Fruit fly (Drosophila melanogaster): ENCODE data around the gene haf.

Gene haf

DNA sequence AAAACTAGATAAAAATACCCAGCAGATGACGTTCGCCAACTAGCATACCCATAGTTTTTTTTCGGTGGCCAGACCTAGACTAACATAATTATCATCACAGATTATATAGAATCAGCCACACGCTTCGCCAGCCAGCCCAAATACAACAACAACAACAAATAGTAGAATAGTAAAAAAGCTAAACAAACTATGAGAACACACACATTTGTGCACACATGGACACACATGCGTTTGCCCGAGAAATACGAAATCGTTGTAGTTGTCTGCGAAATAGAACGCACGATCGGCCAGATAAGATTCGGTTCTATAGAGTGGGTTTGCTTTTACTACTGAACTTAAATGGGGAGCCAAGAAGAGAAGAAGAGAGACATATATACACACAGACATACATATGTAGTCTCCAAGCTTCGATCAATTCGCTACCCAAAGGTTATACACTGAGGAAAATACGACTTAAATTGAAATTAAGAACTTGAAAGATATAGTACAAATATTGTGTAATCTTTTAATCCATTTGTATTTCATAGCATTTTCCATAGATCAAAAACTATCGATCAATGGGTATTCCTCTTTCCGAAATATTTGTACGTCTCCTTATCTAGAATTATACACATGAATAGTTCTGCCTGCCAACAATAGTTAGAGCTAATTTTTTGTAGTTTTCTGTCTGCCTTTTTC is 73.0 kb downstream of the haf start:
- no peak for TF ChIP-seq EcR (GFP tag; optimal IDR thresholded peaks at IDR 0.05)
- TF ChIP-seq rn (GFP tag; IDR thresholded peaks at IDR 0.05): no peak
- no peak for TF ChIP-seq D1 (tag; optimal IDR thresholded peaks at IDR 0.05)
- no peak for TF ChIP-seq Ets98B (GFP tag; IDR thresholded peaks at IDR 0.05)
- no peak for TF ChIP-seq CG17806 (tag; optimal IDR thresholded peaks at IDR 0.05)
- no peak for TF ChIP-seq Pif1B (GFP tag; optimal IDR thresholded peaks at IDR 0.05)
- no peak for TF ChIP-seq fd96Ca (GFP tag; IDR thresholded peaks at IDR 0.05)
- TF ChIP-seq CG34367 (tag; optimal IDR thresholded peaks at IDR 0.05): no peak
- no peak for TF ChIP-seq CG32121 (GFP tag; IDR thresholded peaks at IDR 0.05)
- TF ChIP-seq Snoo (tag; optimal IDR thresholded peaks at IDR 0.05): no peak
- TF ChIP-seq CG4496 (GFP tag; IDR thresholded peaks at IDR 0.05): no peak
- TF ChIP-seq CG10348 (GFP tag; IDR thresholded peaks at IDR 0.05): no peak
- TF ChIP-seq CG13204 (GFP tag; optimal IDR thresholded peaks at IDR 0.05): no peak
- no peak for TF ChIP-seq CG9948 (tag; optimal IDR thresholded peaks at IDR 0.05)
- TF ChIP-seq CG15710 (tag; optimal IDR thresholded peaks at IDR 0.05): no peak
- no peak for TF ChIP-seq gl (tag; optimal IDR thresholded peaks at IDR 0.05)
- TF ChIP-seq CG8159 (tag; optimal IDR thresholded peaks at IDR 0.05): no peak
- no peak for TF ChIP-seq CG12605 (GFP tag; IDR thresholded peaks at IDR 0.05)

- TF ChIP-seq Snoo (tag; optimal IDR thresholded peaks at IDR 0.05) (no peak), Ets98B (GFP tag; IDR thresholded peaks at IDR 0.05) (no peak), CG17806 (tag; optimal IDR thresholded peaks at IDR 0.05) (no peak), rn (GFP tag; IDR thresholded peaks at IDR 0.05) (no peak), Pif1A (GFP tag; optimal IDR thresholded peaks at IDR 0.05) (no peak), CG32121 (GFP tag; IDR thresholded peaks at IDR 0.05) (no peak), CG8159 (tag; optimal IDR thresholded peaks at IDR 0.05) (no peak), EcR (GFP tag; optimal IDR thresholded peaks at IDR 0.05) (no peak), CG10348 (GFP tag; IDR thresholded peaks at IDR 0.05) (no peak)
Measured at dm6 chr2L:1628502-1628864, 73.6 kb downstream of the haf start.

DNA sequence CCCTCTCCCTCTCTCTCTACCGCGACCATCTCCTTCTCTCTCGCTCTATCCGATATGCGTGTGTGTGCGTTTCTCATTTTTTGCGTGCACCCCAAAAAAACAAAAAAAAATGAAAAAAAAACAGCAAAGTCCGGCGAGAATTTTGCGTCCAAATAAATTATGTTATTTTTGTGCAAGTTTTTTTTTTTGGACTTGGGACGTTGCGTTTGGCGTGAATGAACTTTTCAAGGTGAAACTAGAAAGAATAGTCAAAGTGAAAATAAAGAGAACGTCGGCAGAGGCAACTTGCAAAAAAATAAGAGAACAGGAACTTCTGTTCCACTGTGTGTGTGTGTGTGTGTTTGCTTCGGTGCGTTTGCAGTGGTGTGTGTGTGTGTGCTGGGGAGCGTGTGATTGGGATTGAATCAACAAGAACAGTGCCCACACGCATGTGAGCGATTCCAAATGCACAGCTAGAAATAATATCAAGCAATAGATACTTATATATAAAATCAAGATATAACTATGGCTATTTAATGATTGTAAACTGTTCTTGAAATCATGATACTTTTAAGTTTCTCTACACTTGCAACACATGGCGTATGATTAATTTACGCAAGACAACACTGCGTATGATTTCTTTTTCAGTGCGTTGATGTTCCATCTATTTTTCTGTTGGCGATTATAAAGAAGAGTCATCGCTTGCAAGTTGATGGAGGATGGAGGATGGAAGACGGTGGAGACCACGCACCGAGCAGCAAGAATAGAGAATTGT is 74.5 kb downstream of the haf start:
- TF ChIP-seq Snoo (tag; optimal IDR thresholded peaks at IDR 0.05): no peak
- TF ChIP-seq CG13204 (GFP tag; optimal IDR thresholded peaks at IDR 0.05): no peak
- TF ChIP-seq gl (tag; optimal IDR thresholded peaks at IDR 0.05): no peak
- TF ChIP-seq CG4496 (GFP tag; IDR thresholded peaks at IDR 0.05): peak; percentile 81
- TF ChIP-seq Ets98B (GFP tag; IDR thresholded peaks at IDR 0.05): peak; percentile 69
- TF ChIP-seq CG14655 (GFP tag; optimal IDR thresholded peaks at IDR 0.05): peak; percentile 82
- TF ChIP-seq CG12605 (GFP tag; IDR thresholded peaks at IDR 0.05): 0 out of 2 replicates have a peak, but pooled peaks have one; percentile 24
- no peak for TF ChIP-seq Pif1B (GFP tag; optimal IDR thresholded peaks at IDR 0.05)
- no peak for TF ChIP-seq D1 (tag; optimal IDR thresholded peaks at IDR 0.05)
- TF ChIP-seq CG10348 (GFP tag; IDR thresholded peaks at IDR 0.05): peak; percentile 46; the same call in 1 of the 2 replicates
- no peak for TF ChIP-seq CG17806 (tag; optimal IDR thresholded peaks at IDR 0.05)
- TF ChIP-seq CG8159 (tag; optimal IDR thresholded peaks at IDR 0.05): no peak
- TF ChIP-seq CG8301 (tag; optimal IDR thresholded peaks at IDR 0.05): peak; percentile 77
- TF ChIP-seq EcR (GFP tag; optimal IDR thresholded peaks at IDR 0.05): no peak
- TF ChIP-seq CG32121 (GFP tag; IDR thresholded peaks at IDR 0.05): peak; percentile 37
- peak; percentile 72; the same call in 2 of the 3 replicates for TF ChIP-seq fd96Ca (GFP tag; IDR thresholded peaks at IDR 0.05)

DNA sequence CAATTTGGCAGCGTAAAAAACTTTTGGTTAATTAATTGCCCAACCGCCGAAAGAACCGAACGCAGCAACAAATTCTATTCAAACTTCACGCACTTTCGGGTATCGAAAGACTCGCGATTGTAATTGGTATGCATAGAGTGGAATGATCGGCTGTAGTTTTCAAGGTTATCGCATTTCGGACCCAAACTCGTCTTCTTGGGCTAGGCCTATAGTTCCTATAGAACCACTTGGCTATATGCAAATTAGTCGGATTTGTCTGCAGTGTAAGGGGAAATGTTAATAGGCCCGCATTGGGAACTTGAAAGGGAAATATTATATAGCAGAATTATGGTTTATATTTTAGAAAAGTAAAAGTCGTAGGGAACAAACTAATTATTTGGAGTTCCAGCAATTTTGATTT is 75.6 kb downstream of the haf start:
- TF ChIP-seq Pif1B (GFP tag; optimal IDR thresholded peaks at IDR 0.05) (no peak), CG12605 (GFP tag; IDR thresholded peaks at IDR 0.05) (no peak), CG14655 (GFP tag; optimal IDR thresholded peaks at IDR 0.05) (no peak), CG8301 (tag; optimal IDR thresholded peaks at IDR 0.05) (no peak), gl (tag; optimal IDR thresholded peaks at IDR 0.05) (no peak), fd96Ca (GFP tag; IDR thresholded peaks at IDR 0.05) (no peak), Snoo (tag; optimal IDR thresholded peaks at IDR 0.05) (no peak), Ets98B (GFP tag; IDR thresholded peaks at IDR 0.05) (no peak), EcR (GFP tag; optimal IDR thresholded peaks at IDR 0.05) (no peak), CG10348 (GFP tag; IDR thresholded peaks at IDR 0.05) (no peak), CG13204 (GFP tag; optimal IDR thresholded peaks at IDR 0.05) (no peak), CG17806 (tag; optimal IDR thresholded peaks at IDR 0.05) (no peak), CG32121 (GFP tag; IDR thresholded peaks at IDR 0.05) (no peak), D1 (tag; optimal IDR thresholded peaks at IDR 0.05) (no peak), CG15710 (tag; optimal IDR thresholded peaks at IDR 0.05) (no peak), rn (GFP tag; IDR thresholded peaks at IDR 0.05) (no peak), CG9948 (tag; optimal IDR thresholded peaks at IDR 0.05) (no peak), CG34367 (tag; optimal IDR thresholded peaks at IDR 0.05) (no peak)

dm6 chr2L:1631441-1632313 is 76.7 kb downstream of the haf start:
- TF ChIP-seq Ets98B (GFP tag; IDR thresholded peaks at IDR 0.05) (no peak), CG13204 (GFP tag; optimal IDR thresholded peaks at IDR 0.05) (no peak), CG32121 (GFP tag; IDR thresholded peaks at IDR 0.05) (no peak), Pif1B (GFP tag; optimal IDR thresholded peaks at IDR 0.05) (no peak), CG15710 (tag; optimal IDR thresholded peaks at IDR 0.05) (no peak)

Data from whole organism, pupa.